Worm (Caenorhabditis elegans): Measurements from ENCODE around the gene spp-18.

spp-18 gene

ce11 chrIV:9601595-9601994 is 8.1 kb downstream of the spp-18 start, which contains the start of gene aat-1:
TSS of gene aat-1 (minus strand) at chrIV:9601695.
- no peak for TF ChIP-seq ceh-24 (tag; optimal IDR thresholded peaks at IDR 0.05)
- TF ChIP-seq hlh-15 (tag; optimal IDR thresholded peaks at IDR 0.05) = no peak
- no peak for TF ChIP-seq Y22D7AL.16 (tag; optimal IDR thresholded peaks at IDR 0.05)
- TF ChIP-seq ahr-1 (tag; optimal IDR thresholded peaks at IDR 0.05) = no peak

DNA sequence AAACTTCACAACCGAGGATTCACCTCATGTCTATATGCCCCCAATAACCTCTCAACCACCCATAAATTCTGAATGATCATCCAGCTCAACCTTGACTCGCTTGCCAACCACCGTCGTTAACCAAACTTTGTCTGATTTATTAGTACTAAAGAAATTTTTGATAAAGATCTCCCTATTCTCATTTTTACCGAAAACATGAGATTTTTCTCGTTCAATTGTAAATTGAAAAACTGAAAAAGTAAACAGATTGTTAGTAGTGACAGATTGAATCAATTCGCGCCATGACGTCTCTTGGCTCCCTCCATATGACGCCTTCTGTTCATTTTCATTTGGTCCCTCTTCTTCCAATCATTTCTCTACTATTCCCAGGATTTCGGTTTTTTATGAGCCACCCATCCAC is 14.4 kb downstream of the spp-18 start:
- no peak for TF ChIP-seq ceh-9 (tag; optimal IDR thresholded peaks at IDR 0.05)
- no peak for TF ChIP-seq ceh-18 (tag; optimal IDR thresholded peaks at IDR 0.05)
- no peak for TF ChIP-seq gmeb-2 (tag; optimal IDR thresholded peaks at IDR 0.05)
- no peak for TF ChIP-seq dmd-4 (tag; optimal IDR thresholded peaks at IDR 0.05; ENCODE audit: borderline replicate concordance)
- no peak for TF ChIP-seq C38D4.7 (GFP tag; optimal IDR thresholded peaks at IDR 0.05)
- no peak for TF ChIP-seq ceh-22 (tag; optimal IDR thresholded peaks at IDR 0.05)
- TF ChIP-seq che-1 (tag; optimal IDR thresholded peaks at IDR 0.05) = no peak
- TF ChIP-seq pros-1 (tag; optimal IDR thresholded peaks at IDR 0.05) = no peak
- TF ChIP-seq mec-3 (tag; optimal IDR thresholded peaks at IDR 0.05; ENCODE audit: borderline replicate concordance) = no peak
- no peak for TF ChIP-seq sdc-2 (tag; optimal IDR thresholded peaks at IDR 0.05)
- TF ChIP-seq F13H6.1 (tag; optimal IDR thresholded peaks at IDR 0.05) = no peak

- TF ChIP-seq hlh-6 (tag; optimal IDR thresholded peaks at IDR 0.05) = no peak
- TF ChIP-seq nfya-1 (tag; optimal IDR thresholded peaks at IDR 0.05) = no peak
- no peak for TF ChIP-seq nhr-11 (tag; optimal IDR thresholded peaks at IDR 0.05)
- TF ChIP-seq pag-3 (tag; optimal IDR thresholded peaks at IDR 0.05; ENCODE audit: borderline replicate concordance) = no peak
- no peak for TF ChIP-seq tbx-2 (tag; optimal IDR thresholded peaks at IDR 0.05)
- no peak for TF ChIP-seq fkh-6 (tag; optimal IDR thresholded peaks at IDR 0.05)
- no peak for TF ChIP-seq fax-1 (tag; optimal IDR thresholded peaks at IDR 0.05)
- TF ChIP-seq pros-1 (tag; optimal IDR thresholded peaks at IDR 0.05) = no peak
- TF ChIP-seq che-1 (tag; optimal IDR thresholded peaks at IDR 0.05) = no peak
- no peak for TF ChIP-seq ceh-34 (tag; optimal IDR thresholded peaks at IDR 0.05)
- no peak for TF ChIP-seq rnt-1 (tag; optimal IDR thresholded peaks at IDR 0.05)
- TF ChIP-seq T23F11.4 (GFP tag; optimal IDR thresholded peaks at IDR 0.05) = no peak
- no peak for TF ChIP-seq ceh-18 (tag; optimal IDR thresholded peaks at IDR 0.05)
- no peak for TF ChIP-seq ceh-14 (tag; optimal IDR thresholded peaks at IDR 0.05)
- TF ChIP-seq ceh-31 (tag; optimal IDR thresholded peaks at IDR 0.05) = no peak
- no peak for TF ChIP-seq hlh-13 (GFP tag; optimal IDR thresholded peaks at IDR 0.05)
- TF ChIP-seq unc-55 (GFP tag; optimal IDR thresholded peaks at IDR 0.05) = no peak
- no peak for TF ChIP-seq mec-3 (tag; optimal IDR thresholded peaks at IDR 0.05; ENCODE audit: borderline replicate concordance)
Observed at ce11 chrIV:9609095-9609494, 15.6 kb downstream of the spp-18 start.

- TF ChIP-seq pax-1 (tag; optimal IDR thresholded peaks at IDR 0.05) (no peak), hlh-13 (GFP tag; optimal IDR thresholded peaks at IDR 0.05) (no peak), ceh-31 (tag; optimal IDR thresholded peaks at IDR 0.05) (no peak), C38D4.7 (GFP tag; optimal IDR thresholded peaks at IDR 0.05) (no peak), pros-1 (tag; optimal IDR thresholded peaks at IDR 0.05) (no peak), mec-3 (tag; optimal IDR thresholded peaks at IDR 0.05; ENCODE audit: borderline replicate concordance) (no peak), ceh-30 (tag; optimal IDR thresholded peaks at IDR 0.05) (no peak), zip-5 (tag; optimal IDR thresholded peaks at IDR 0.05) (no peak), elt-2 (tag; optimal IDR thresholded peaks at IDR 0.05) (no peak)
Observed at ce11 chrIV:9610923-9611322, 17.4 kb downstream of the spp-18 start.

ce11 chrIV:9613072-9613590 is 19.6 kb downstream of the spp-18 start:
- TF ChIP-seq rnt-1 (tag; optimal IDR thresholded peaks at IDR 0.05) = peak; percentile 27
- TF ChIP-seq npax-4 (tag; optimal IDR thresholded peaks at IDR 0.05) = no peak
- TF ChIP-seq K02D7.2 (tag; optimal IDR thresholded peaks at IDR 0.05) = no peak
- TF ChIP-seq K09A11.1 (tag; optimal IDR thresholded peaks at IDR 0.05; ENCODE audit: insufficient read depth) = no peak
- TF ChIP-seq unc-55 (GFP tag; optimal IDR thresholded peaks at IDR 0.05) = peak; percentile 48
- no peak for TF ChIP-seq sdc-2 (tag; optimal IDR thresholded peaks at IDR 0.05)
- no peak for TF ChIP-seq eyg-1 (tag; optimal IDR thresholded peaks at IDR 0.05)
- no peak for TF ChIP-seq ttx-3 (tag; optimal IDR thresholded peaks at IDR 0.05)
- no peak for TF ChIP-seq ets-4 (tag; optimal IDR thresholded peaks at IDR 0.05)
